Worm (Caenorhabditis elegans): ENCODE results near the gene Y46C8AL.11.

The Y46C8AL.11 gene

ce11 chrIV:3943003-3943402, at the start of gene Y46C8AL.11:
Y46C8AL.11 (plus strand) TSS chrIV:3943303.
- TF ChIP-seq tbx-11 (GFP tag; IDR thresholded peaks at IDR 0.05) (no peak), hmg-4 (GFP tag; optimal IDR thresholded peaks at IDR 0.05) (no peak), pes-1 (GFP tag; IDR thresholded peaks at IDR 0.05) (no peak), flt-1 (GFP tag; IDR thresholded peaks at IDR 0.05) (no peak), hmbx-1 (tag; optimal IDR thresholded peaks at IDR 0.05) (no peak), sea-1 (GFP tag; conservative IDR thresholded peaks at IDR 0.05) (no peak), tra-4 (tag; optimal IDR thresholded peaks at IDR 0.05) (no peak), B0310.2 (tag; optimal IDR thresholded peaks at IDR 0.05) (no peak), scrt-1 (GFP tag; IDR thresholded peaks at IDR 0.05) (no peak), ceh-13 (GFP tag; optimal IDR thresholded peaks at IDR 0.05) (no peak), aly-1 (tag; optimal IDR thresholded peaks at IDR 0.05) (no peak), ceh-36 (tag; optimal IDR thresholded peaks at IDR 0.05) (no peak), hnd-1 (tag; optimal IDR thresholded peaks at IDR 0.05) (no peak), tbx-37 (GFP tag; conservative IDR thresholded peaks at IDR 0.05) (no peak), ama-1 (optimal IDR thresholded peaks at IDR 0.05) (no peak), F13C5.2 (tag; optimal IDR thresholded peaks at IDR 0.05) (no peak), ets-7 (tag; optimal IDR thresholded peaks at IDR 0.05) (no peak)

- no peak for TF ChIP-seq hmbx-1 (tag; optimal IDR thresholded peaks at IDR 0.05)
- TF ChIP-seq pes-1 (GFP tag; IDR thresholded peaks at IDR 0.05), result no peak
- no peak for TF ChIP-seq hmg-4 (GFP tag; optimal IDR thresholded peaks at IDR 0.05)
- TF ChIP-seq ceh-36 (tag; optimal IDR thresholded peaks at IDR 0.05), result no peak
- TF ChIP-seq ama-1 (optimal IDR thresholded peaks at IDR 0.05), result no peak
- TF ChIP-seq F13C5.2 (tag; optimal IDR thresholded peaks at IDR 0.05), result no peak
- no peak for TF ChIP-seq aly-1 (tag; optimal IDR thresholded peaks at IDR 0.05)
- TF ChIP-seq ceh-13 (GFP tag; optimal IDR thresholded peaks at IDR 0.05), result no peak
- no peak for TF ChIP-seq ets-7 (tag; optimal IDR thresholded peaks at IDR 0.05)
- TF ChIP-seq tra-4 (tag; optimal IDR thresholded peaks at IDR 0.05), result no peak
- no peak for TF ChIP-seq flt-1 (GFP tag; IDR thresholded peaks at IDR 0.05)
- TF ChIP-seq tbx-37 (GFP tag; conservative IDR thresholded peaks at IDR 0.05), result no peak
- no peak for TF ChIP-seq sea-1 (GFP tag; conservative IDR thresholded peaks at IDR 0.05)
- no peak for TF ChIP-seq hnd-1 (tag; optimal IDR thresholded peaks at IDR 0.05)
- TF ChIP-seq B0310.2 (tag; optimal IDR thresholded peaks at IDR 0.05), result no peak
These were observed 49.1 kb upstream of the Y46C8AL.11 start, which contains the start of gene F56D6.8 for ce11 chrIV:3894004-3894480. F56D6.8 (minus strand) TSS chrIV:3894430.

DNA sequence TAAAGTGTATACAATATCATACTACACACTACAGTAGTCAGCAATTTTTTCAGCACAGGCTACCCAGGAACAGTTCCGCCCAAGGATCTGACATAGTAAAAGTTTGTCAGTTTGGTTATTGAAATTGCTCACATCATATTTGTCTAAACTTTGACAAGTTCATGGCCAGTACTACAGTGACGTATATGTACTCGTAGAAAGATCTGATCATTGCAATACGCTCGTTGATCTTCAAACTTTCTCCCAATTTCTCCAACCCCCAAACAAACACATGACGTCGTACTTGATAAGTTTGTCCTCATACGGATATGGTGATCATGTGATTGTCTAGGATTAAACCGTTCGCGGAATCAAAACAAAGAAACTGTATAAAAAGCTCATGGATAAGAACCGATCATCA, 48.3 kb upstream of the Y46C8AL.11 start, which contains the start of gene dct-8:
Gene dct-8, plus strand, starts transcription at position 301 of the 400 bp plus-strand sequence.
- TF ChIP-seq scrt-1 (GFP tag; IDR thresholded peaks at IDR 0.05), result no peak

ce11 chrIV:3899719-3900554, 43.2 kb upstream of the Y46C8AL.11 start, which contains the start of gene srz-62:
srz-62 (plus strand) TSS chrIV:3900504.
- no peak for TF ChIP-seq hmg-4 (GFP tag; optimal IDR thresholded peaks at IDR 0.05)
- no peak for TF ChIP-seq aly-1 (tag; optimal IDR thresholded peaks at IDR 0.05)
- no peak for TF ChIP-seq tra-4 (tag; optimal IDR thresholded peaks at IDR 0.05)
- no peak for TF ChIP-seq hmbx-1 (tag; optimal IDR thresholded peaks at IDR 0.05)
- TF ChIP-seq flt-1 (GFP tag; IDR thresholded peaks at IDR 0.05), result no peak
- no peak for TF ChIP-seq B0310.2 (tag; optimal IDR thresholded peaks at IDR 0.05)
- TF ChIP-seq tbx-11 (GFP tag; IDR thresholded peaks at IDR 0.05), result no peak
- no peak for TF ChIP-seq F13C5.2 (tag; optimal IDR thresholded peaks at IDR 0.05)
- no peak for TF ChIP-seq ama-1 (optimal IDR thresholded peaks at IDR 0.05)

- TF ChIP-seq flt-1 (GFP tag; IDR thresholded peaks at IDR 0.05) (no peak), hmg-4 (GFP tag; optimal IDR thresholded peaks at IDR 0.05) (no peak)
These were observed 40.1 kb upstream of the Y46C8AL.11 start, which contains the start of gene F56D6.6 for ce11 chrIV:3902955-3903354. F56D6.6 (plus strand) TSS chrIV:3903255.

DNA sequence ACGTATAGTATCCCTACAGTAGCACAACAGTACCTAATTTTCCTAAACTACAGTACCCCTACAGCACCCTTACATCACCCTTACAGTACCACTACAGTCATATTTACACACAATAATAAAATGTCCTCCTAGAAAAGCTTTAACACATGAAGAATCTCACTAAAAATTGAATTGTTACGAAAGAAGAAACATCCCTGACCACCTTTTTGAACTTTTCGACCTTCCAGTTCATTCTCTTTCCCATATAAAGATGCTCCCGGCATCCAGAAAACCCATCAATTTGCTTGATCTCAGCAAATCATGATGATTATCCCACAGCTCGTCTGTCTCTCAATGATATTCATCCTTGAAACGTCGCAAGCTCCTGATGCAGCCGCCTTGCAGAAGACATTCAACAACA, 38.5 kb upstream of the Y46C8AL.11 start, which contains the start of gene F56D6.21:
Gene F56D6.21, plus strand, starts transcription at position 301 of the 400 bp plus-strand sequence.
- no peak for TF ChIP-seq ceh-36 (tag; optimal IDR thresholded peaks at IDR 0.05)
- no peak for TF ChIP-seq flt-1 (GFP tag; IDR thresholded peaks at IDR 0.05)
- TF ChIP-seq hmbx-1 (tag; optimal IDR thresholded peaks at IDR 0.05), result no peak
- TF ChIP-seq tra-4 (tag; optimal IDR thresholded peaks at IDR 0.05), result no peak
- no peak for TF ChIP-seq hmg-4 (GFP tag; optimal IDR thresholded peaks at IDR 0.05)
- TF ChIP-seq F13C5.2 (tag; optimal IDR thresholded peaks at IDR 0.05), result no peak
- no peak for TF ChIP-seq B0310.2 (tag; optimal IDR thresholded peaks at IDR 0.05)
- no peak for TF ChIP-seq hnd-1 (tag; optimal IDR thresholded peaks at IDR 0.05)
- TF ChIP-seq tbx-11 (GFP tag; IDR thresholded peaks at IDR 0.05), result no peak
- no peak for TF ChIP-seq ets-7 (tag; optimal IDR thresholded peaks at IDR 0.05)
- no peak for TF ChIP-seq ama-1 (optimal IDR thresholded peaks at IDR 0.05)
- no peak for TF ChIP-seq tbx-37 (GFP tag; conservative IDR thresholded peaks at IDR 0.05)

DNA sequence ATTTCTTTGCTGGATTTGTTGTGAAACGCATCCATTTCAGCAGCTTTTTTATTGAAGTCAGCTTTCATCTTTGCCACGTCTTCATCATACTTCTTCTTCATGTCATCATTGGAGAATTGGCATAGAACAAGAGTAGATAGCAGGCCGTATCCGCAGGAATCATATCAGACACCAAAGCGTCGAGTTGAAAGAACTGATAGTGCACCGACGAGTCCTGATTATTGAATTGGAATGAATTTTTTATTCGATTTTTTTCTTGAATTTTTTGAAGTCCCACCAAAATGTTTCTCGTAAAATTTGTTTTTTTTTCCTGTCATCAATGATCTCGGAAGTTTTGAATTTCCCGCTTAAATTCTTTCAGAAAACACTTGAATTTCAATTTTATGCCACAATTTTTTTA, 36.7 kb upstream of the Y46C8AL.11 start, which contains the start of gene F56D6.11:
Gene F56D6.11, minus strand, starts transcription at position 101 of the 400 bp plus-strand sequence.
- no peak for TF ChIP-seq ets-7 (tag; optimal IDR thresholded peaks at IDR 0.05)
- TF ChIP-seq hmg-4 (GFP tag; optimal IDR thresholded peaks at IDR 0.05), result no peak
- TF ChIP-seq sea-1 (GFP tag; conservative IDR thresholded peaks at IDR 0.05), result no peak
- no peak for TF ChIP-seq tbx-11 (GFP tag; IDR thresholded peaks at IDR 0.05)
- TF ChIP-seq ama-1 (optimal IDR thresholded peaks at IDR 0.05), result no peak
- TF ChIP-seq scrt-1 (GFP tag; IDR thresholded peaks at IDR 0.05), result no peak
- TF ChIP-seq ceh-13 (GFP tag; optimal IDR thresholded peaks at IDR 0.05), result no peak
- no peak for TF ChIP-seq tbx-37 (GFP tag; conservative IDR thresholded peaks at IDR 0.05)
- no peak for TF ChIP-seq flt-1 (GFP tag; IDR thresholded peaks at IDR 0.05)
- no peak for TF ChIP-seq tra-4 (tag; optimal IDR thresholded peaks at IDR 0.05)
